Worm (Caenorhabditis elegans): ENCODE results near the gene scly-1.

DNA sequence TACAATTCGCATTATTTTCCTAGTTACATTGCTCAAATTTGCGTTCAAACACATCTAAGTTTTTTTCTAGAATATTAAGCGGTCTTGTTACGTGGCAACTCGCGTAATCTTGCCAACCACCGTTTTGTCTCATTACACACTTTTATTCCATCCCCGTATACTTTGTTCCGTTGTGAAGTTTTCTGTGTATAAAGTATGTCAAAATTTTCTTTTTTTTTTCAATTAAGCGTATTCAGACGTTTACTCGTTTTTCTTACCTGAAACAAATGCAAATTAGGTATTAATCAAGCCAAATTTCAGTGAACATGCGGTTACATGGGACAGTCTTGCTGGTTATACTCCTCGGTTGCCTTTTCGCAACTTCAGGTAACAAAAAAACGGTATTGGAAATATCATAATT, 33.9 kb downstream of the scly-1 start, which contains the start of gene T24H7.2:
- TF ChIP-seq pes-1 (GFP tag; IDR thresholded peaks at IDR 0.05) (no peak), ets-7 (tag; optimal IDR thresholded peaks at IDR 0.05) (no peak), tbx-11 (GFP tag; IDR thresholded peaks at IDR 0.05) (no peak), tra-4 (tag; optimal IDR thresholded peaks at IDR 0.05) (no peak), ama-1 (optimal IDR thresholded peaks at IDR 0.05) (no peak), B0310.2 (tag; optimal IDR thresholded peaks at IDR 0.05) (no peak), ceh-36 (tag; optimal IDR thresholded peaks at IDR 0.05) (no peak), ceh-13 (GFP tag; optimal IDR thresholded peaks at IDR 0.05) (no peak), F13C5.2 (tag; optimal IDR thresholded peaks at IDR 0.05) (no peak), hmbx-1 (tag; optimal IDR thresholded peaks at IDR 0.05) (no peak), hnd-1 (tag; optimal IDR thresholded peaks at IDR 0.05) (no peak)

All from whole organism, early embryonic.